Worm (Caenorhabditis elegans): ENCODE results near the gene sdz-28.

ce11 chrII:2140817-2141216, 9.9 kb downstream of the sdz-28 start, which contains the start of gene C40A11.3:
- no peak for TF ChIP-seq W03F9.2 (tag; optimal IDR thresholded peaks at IDR 0.05)
- TF ChIP-seq dao-5 (tag; optimal IDR thresholded peaks at IDR 0.05) = no peak
